Fruit fly (Drosophila melanogaster): Measurements from ENCODE around the gene baz.

The baz gene

dm6 chrX:17181264-17182198, 21.7 kb downstream of the baz start (continued):
- no peak for TF ChIP-seq da (GFP tag; optimal IDR thresholded peaks at IDR 0.05)
- no peak for TF ChIP-seq dpn (GFP tag; optimal IDR thresholded peaks at IDR 0.05)
- no peak for TF ChIP-seq hth (optimal IDR thresholded peaks at IDR 0.05)
- no peak for TF ChIP-seq Lim3 (GFP tag; IDR thresholded peaks at IDR 0.05)
- no peak for TF ChIP-seq CG30020 (tag; optimal IDR thresholded peaks at IDR 0.05)
- no peak for TF ChIP-seq pan (optimal IDR thresholded peaks at IDR 0.05)
- TF ChIP-seq pan (GFP tag; optimal IDR thresholded peaks at IDR 0.05 in 1 of 2, IDR thresholded peaks at IDR 0.05 in 1 of 2): no peak
- TF ChIP-seq twi (tag; optimal IDR thresholded peaks at IDR 0.05): no peak
- no peak for TF ChIP-seq E2f1 (GFP tag; IDR thresholded peaks at IDR 0.05)
- TF ChIP-seq pfk (GFP tag; optimal IDR thresholded peaks at IDR 0.05): no peak
- TF ChIP-seq CG2875 (GFP tag; optimal IDR thresholded peaks at IDR 0.05): no peak
- TF ChIP-seq HLH54F (GFP tag; optimal IDR thresholded peaks at IDR 0.05): no peak
- TF ChIP-seq CG10462 (GFP tag; optimal IDR thresholded peaks at IDR 0.05): no peak
- no peak for TF ChIP-seq MESR4 (GFP tag; optimal IDR thresholded peaks at IDR 0.05)
- peak; percentile 3 for TF ChIP-seq CG17385 (GFP tag; optimal IDR thresholded peaks at IDR 0.05)
- 0 out of 2 replicates have a peak, but pooled peaks have one; percentile 16 for TF ChIP-seq wdn (GFP tag; IDR thresholded peaks at IDR 0.05)
- TF ChIP-seq CG15514 (GFP tag; optimal IDR thresholded peaks at IDR 0.05): no peak
- no peak for TF ChIP-seq cg (GFP tag; optimal IDR thresholded peaks at IDR 0.05)
- TF ChIP-seq CG2116 (GFP tag; optimal IDR thresholded peaks at IDR 0.05): no peak
- no peak for TF ChIP-seq CG2120 (GFP tag; optimal IDR thresholded peaks at IDR 0.05)
- TF ChIP-seq bab2 (GFP tag; optimal IDR thresholded peaks at IDR 0.05): no peak
- no peak for TF ChIP-seq kni (GFP tag; optimal IDR thresholded peaks at IDR 0.05)
- TF ChIP-seq CG11398 (GFP tag; optimal IDR thresholded peaks at IDR 0.05): no peak
- TF ChIP-seq Hr39 (optimal IDR thresholded peaks at IDR 0.05): no peak
- no peak for TF ChIP-seq NC2α (GFP tag; optimal IDR thresholded peaks at IDR 0.05)
- no peak for TF ChIP-seq Dll (GFP tag; IDR thresholded peaks at IDR 0.05; ENCODE audit: partially characterized antibody)
- TF ChIP-seq CG6791 (GFP tag; IDR thresholded peaks at IDR 0.05; ENCODE audit: partially characterized antibody): no peak
- no peak for TF ChIP-seq Bteb2 (GFP tag; optimal IDR thresholded peaks at IDR 0.05)
- TF ChIP-seq CG15073 (GFP tag; optimal IDR thresholded peaks at IDR 0.05): no peak
- no peak for TF ChIP-seq cas (GFP tag; IDR thresholded peaks at IDR 0.05)
- no peak for TF ChIP-seq gro (GFP tag; optimal IDR thresholded peaks at IDR 0.05)
- TF ChIP-seq ken (GFP tag; IDR thresholded peaks at IDR 0.05): no peak
- TF ChIP-seq CG1233 (GFP tag; optimal IDR thresholded peaks at IDR 0.05): peak; percentile 6
- 0 out of 3 replicates have a peak, but pooled peaks have one; percentile 15 for TF ChIP-seq zfh1 (GFP tag; IDR thresholded peaks at IDR 0.05)
- TF ChIP-seq fd96Cb (tag; optimal IDR thresholded peaks at IDR 0.05): peak; percentile 35
- TF ChIP-seq CG12236 (GFP tag; optimal IDR thresholded peaks at IDR 0.05): no peak
- TF ChIP-seq maf-S (GFP tag; optimal IDR thresholded peaks at IDR 0.05): no peak
- TF ChIP-seq B-H2 (GFP tag; optimal IDR thresholded peaks at IDR 0.05): no peak
- no peak for TF ChIP-seq CG10959 (GFP tag; IDR thresholded peaks at IDR 0.05)
- TF ChIP-seq Chrac-16 (GFP tag; optimal IDR thresholded peaks at IDR 0.05): no peak
- TF ChIP-seq sim (GFP tag; IDR thresholded peaks at IDR 0.05): no peak
- no peak for TF ChIP-seq Ets97D (GFP tag; optimal IDR thresholded peaks at IDR 0.05)
- no peak for TF ChIP-seq esg (GFP tag; conservative IDR thresholded peaks at IDR 0.05)
- TF ChIP-seq GATAe (GFP tag; conservative IDR thresholded peaks at IDR 0.05): no peak
- TF ChIP-seq CG4820 (GFP tag; optimal IDR thresholded peaks at IDR 0.05): no peak
- no peak for TF ChIP-seq zf30C (GFP tag; optimal IDR thresholded peaks at IDR 0.05)
- TF ChIP-seq salm (tag; optimal IDR thresholded peaks at IDR 0.05): no peak
- peak; percentile 25 for TF ChIP-seq Meics (GFP tag; optimal IDR thresholded peaks at IDR 0.05)
- no peak for TF ChIP-seq Asciz (GFP tag; optimal IDR thresholded peaks at IDR 0.05)
- no peak for TF ChIP-seq danr (GFP tag; IDR thresholded peaks at IDR 0.05)
- peak; percentile 34 for TF ChIP-seq PHDP (tag; optimal IDR thresholded peaks at IDR 0.05)

Measured in whole organism, embryonic.